Worm (Caenorhabditis elegans) whole organism, L4 larva: Measurements from ENCODE around the gene W04G3.5.

ENCODE experiments used
- ama-1 ChIP-seq: fragments of 150-350 bp; optimal IDR thresholded peaks from 2 replicates; lab custom pipeline; 2014; ENCODE audit warnings: inconsistent platforms, mixed read lengths
- hlh-30 ChIP-seq: sonication (generic microtip); optimal IDR thresholded peaks from 2 replicates; lab custom pipeline; 2017; ENCODE audit warnings: antibody characterized with exemption, mild to moderate bottlenecking, missing genetic modification characterization, missing compliant biosample characterization; ENCODE audit not compliant: insufficient read depth
- lin-13 ChIP-seq: fragments of 150-350 bp; optimal IDR thresholded peaks from 2 replicates; lab custom pipeline; 2014; ENCODE audit warnings: missing biosample characterization, missing genetic modification reagents, missing genetic modification characterization
- lin-38 ChIP-seq: fragments of 200-800 bp; sonication (Bioruptor generic); IDR thresholded peaks from 2 replicates; pipeline ENCODE4 v1.3.6; 2022; ENCODE audit warnings: missing genetic modification reagents, missing genetic modification characterization, missing compliant biosample characterization
- lsy-2 ChIP-seq, 2 experiments: fragments of 150-350 bp in 1 of 2; sonication (generic microtip) in 1 of 2; optimal IDR thresholded peaks; 2 replicates each; lab custom pipeline; 2014 to 2017; ENCODE audit warnings: missing biosample characterization in 2 of 2, missing genetic modification characterization in 2 of 2
- mep-1 ChIP-seq: fragments of 150-350 bp; sonication (generic microtip); optimal IDR thresholded peaks from 3 replicates; lab custom pipeline; 2014; ENCODE audit warnings: missing biosample characterization, missing genetic modification characterization
- nhr-102 ChIP-seq: sonication (generic microtip); optimal IDR thresholded peaks from 2 replicates; lab custom pipeline; 2016; ENCODE audit warnings: mild to moderate bottlenecking, missing genetic modification characterization, moderate library complexity, missing compliant biosample characterization
- nhr-28 ChIP-seq: fragments of 150-350 bp; optimal IDR thresholded peaks from 2 replicates; lab custom pipeline; 2014; ENCODE audit warnings: missing biosample characterization, missing genetic modification characterization
- pha-4 ChIP-seq, 2 experiments: fragments of 150-350 bp in 1 of 2; fragments of 200-800 bp in 1 of 2; sonication (Bioruptor generic) in 1 of 2; IDR thresholded peaks in 1 of 2; optimal IDR thresholded peaks in 1 of 2; 2 replicates each; pipeline versions ENCODE4 v1.3.6 to Lab custom; 2014 to 2022; ENCODE audit warnings: missing genetic modification characterization in 2 of 2, missing genetic modification reagents in 2 of 2, missing biosample characterization in 1 of 2, missing compliant biosample characterization in 1 of 2
- pqm-1 ChIP-seq: sonication (generic microtip); optimal IDR thresholded peaks from 2 replicates; lab custom pipeline; 2017; ENCODE audit warnings: missing biosample characterization, missing genetic modification characterization
- skn-1 ChIP-seq: fragments of 150-350 bp; optimal IDR thresholded peaks from 2 replicates; lab custom pipeline; 2014; ENCODE audit warnings: missing biosample characterization, missing genetic modification characterization
- unc-39 ChIP-seq: sonication (generic microtip); optimal IDR thresholded peaks from 2 replicates; lab custom pipeline; 2017; ENCODE audit warnings: missing biosample characterization, missing genetic modification characterization
- zfp-3 ChIP-seq: fragments of 200-800 bp; sonication (Bioruptor generic); conservative IDR thresholded peaks from 2 replicates; pipeline ENCODE4 v1.3.6; 2022; ENCODE audit warnings: missing genetic modification reagents, missing genetic modification characterization, missing compliant biosample characterization

DNA sequence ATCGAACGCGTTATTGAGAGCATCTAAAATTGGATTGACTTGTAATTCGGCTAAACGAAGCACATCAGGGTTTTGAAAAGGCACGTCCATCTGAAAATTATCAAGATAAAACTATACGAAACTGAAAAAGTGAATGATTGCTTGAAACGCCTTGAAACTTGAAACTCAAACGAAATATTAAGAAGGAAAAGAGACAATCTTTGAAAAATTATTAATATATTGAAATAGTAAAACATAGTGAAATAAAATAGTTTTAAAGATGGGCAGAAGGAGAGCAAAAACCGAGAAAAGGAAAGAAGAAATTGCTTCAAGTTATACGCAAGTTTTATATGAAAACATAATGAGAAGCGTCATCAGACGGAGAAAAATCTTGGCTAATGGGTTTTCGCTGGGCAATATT is 24.6 kb downstream of the W04G3.5 start, which contains the start of gene W02H3.3:
- no peak for TF ChIP-seq lsy-2 (tag; optimal IDR thresholded peaks at IDR 0.05; lab: Kevin White, UChicago)
- TF ChIP-seq mep-1 (tag; lab: Kevin White, UChicago): no peak
- TF ChIP-seq skn-1 (tag; lab: Kevin White, UChicago): no peak
- no peak for TF ChIP-seq hlh-30 (tag; lab: Kevin White, UChicago)
- TF ChIP-seq pqm-1: no peak
- no peak for TF ChIP-seq lin-38 (GFP tag; lab: Robert Waterston, UW)
- TF ChIP-seq nhr-102: no peak
- TF ChIP-seq nhr-28 (tag; lab: Kevin White, UChicago): no peak
- TF ChIP-seq zfp-3 (GFP tag; lab: Robert Waterston, UW): no peak
- TF ChIP-seq pha-4 (GFP tag; IDR thresholded peaks at IDR 0.05; lab: Robert Waterston, UW): no peak
- no peak for TF ChIP-seq pha-4 (tag; optimal IDR thresholded peaks at IDR 0.05; lab: Kevin White, UChicago)
- no peak for TF ChIP-seq lin-13
- TF ChIP-seq unc-39 (tag; lab: Kevin White, UChicago): no peak
- TF ChIP-seq ama-1 (lab: Kevin White, UChicago): no peak
